Fruit fly (Drosophila melanogaster): ENCODE measurements around the gene Hacd2.

DNA sequence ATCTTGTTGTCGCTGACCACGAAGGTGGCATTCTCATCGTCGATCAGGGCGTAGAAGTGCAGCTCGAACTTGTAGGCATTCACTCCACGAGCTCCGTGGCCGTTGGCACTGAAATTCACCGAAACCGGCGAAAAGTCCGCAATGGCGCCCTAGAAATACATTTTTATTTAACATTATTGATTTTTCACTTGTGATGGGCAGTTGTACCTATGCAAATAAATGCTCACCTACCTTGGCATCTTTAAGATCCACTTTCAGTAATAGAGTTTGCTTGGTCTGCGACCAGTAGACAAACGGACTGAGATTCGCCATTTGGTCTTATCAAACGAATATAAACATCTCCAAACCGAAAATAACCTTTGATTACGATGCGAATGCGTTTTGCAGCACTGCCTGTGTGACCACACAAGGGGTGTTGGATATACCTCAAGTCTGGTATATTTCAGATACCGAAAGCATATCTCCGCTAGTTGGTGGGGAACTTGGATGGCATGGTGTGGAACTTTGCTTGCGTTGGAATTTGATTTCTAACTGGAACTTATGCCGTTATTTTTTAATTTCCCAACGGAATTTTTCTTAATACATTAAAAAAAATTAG, at the start of gene Hacd2:
- TF ChIP-seq h (optimal IDR thresholded peaks at IDR 0.05) (no peak), insv (optimal IDR thresholded peaks at IDR 0.05) (no peak), Myc (optimal IDR thresholded peaks at IDR 0.05) (no peak), Sin3A (optimal IDR thresholded peaks at IDR 0.05) (no peak)
